Worm (Caenorhabditis elegans) whole organism, L3 larva: ENCODE data around the gene cyn-2.
A peak's percentile ranks its signal among the peaks of the same experiment; 100 is the strongest.

ENCODE experiments used
- ceh-82 ChIP-seq: fragments of 150-350 bp; optimal IDR thresholded peaks from 2 replicates; lab custom pipeline; 2014; ENCODE audit warnings: missing biosample characterization, missing genetic modification characterization
- ceh-9 ChIP-seq: sonication (generic microtip); optimal IDR thresholded peaks from 2 replicates; lab custom pipeline; 2018; ENCODE audit warnings: missing biosample characterization, missing genetic modification characterization
- egl-27 ChIP-seq: sonication (generic microtip); optimal IDR thresholded peaks from 4 replicates; lab custom pipeline; 2017; ENCODE audit warnings: missing biosample characterization, missing genetic modification reagents, missing genetic modification characterization
- elt-2 ChIP-seq: sonication (generic microtip); optimal IDR thresholded peaks from 2 replicates; lab custom pipeline; 2016; ENCODE audit warnings: missing genetic modification reagents, mild to moderate bottlenecking, missing genetic modification characterization, missing compliant biosample characterization
- nhr-11 ChIP-seq: fragments of 150-350 bp; optimal IDR thresholded peaks from 2 replicates; lab custom pipeline; 2014; ENCODE audit warnings: missing biosample characterization, missing genetic modification characterization
- unc-62 ChIP-seq: fragments of 150-350 bp; sonication (generic microtip); optimal IDR thresholded peaks from 4 replicates; lab custom pipeline; 2014; ENCODE audit warnings: missing biosample characterization, missing genetic modification reagents, missing genetic modification characterization
- ztf-4 ChIP-seq: fragments of 150-350 bp; optimal IDR thresholded peaks from 2 replicates; lab custom pipeline; 2014; ENCODE audit warnings: missing biosample characterization, missing genetic modification characterization

DNA sequence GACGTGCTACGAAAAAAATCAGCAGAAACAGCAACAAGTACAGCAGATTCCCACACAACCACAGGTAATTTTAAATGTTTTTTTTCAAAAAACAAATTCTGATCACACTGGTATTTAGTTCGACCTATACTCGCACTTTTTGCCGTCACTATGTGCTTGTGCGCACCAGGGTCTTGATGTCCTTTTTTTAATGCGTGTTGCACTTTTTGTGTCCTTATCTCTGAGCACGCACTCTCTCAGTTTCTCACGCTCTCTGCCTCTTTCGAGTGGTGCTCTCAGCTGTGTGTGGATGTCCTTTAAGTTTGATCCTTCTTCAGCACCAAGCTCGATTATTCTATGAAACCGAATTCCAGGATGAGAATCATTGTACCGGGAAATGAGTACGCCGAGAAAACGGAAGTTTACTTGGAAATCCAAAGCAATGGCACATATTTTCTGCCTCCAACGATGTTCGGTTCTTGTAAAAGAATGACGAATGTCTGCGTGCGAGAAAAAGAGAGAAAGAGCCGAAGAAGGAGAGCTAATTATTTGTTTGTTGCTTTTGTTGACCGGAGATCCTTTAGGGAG is 26.0 kb downstream of the cyn-2 start:
- no peak for TF ChIP-seq egl-27 (tag; lab: Kevin White, UChicago)
- no peak for TF ChIP-seq ceh-9
- peak; percentile 16 for TF ChIP-seq elt-2
- TF ChIP-seq nhr-11 (tag; lab: Kevin White, UChicago) = peak; percentile 77
- no peak for TF ChIP-seq unc-62 (GFP tag; lab: Kevin White, UChicago)
- TF ChIP-seq ztf-4 (tag; lab: Kevin White, UChicago) = no peak
- TF ChIP-seq ceh-82 (tag; lab: Kevin White, UChicago) = no peak
